Fruit fly (Drosophila melanogaster) whole organism: ENCODE results near the gene Bcs1.

ENCODE experiments used
- EcR ChIP-seq, 2 experiments: fragments of >200 bp; optimal IDR thresholded peaks; 2 replicates each; lab custom pipeline; 2017; ENCODE audit warnings: missing biosample characterization in 2 of 2, missing genetic modification characterization in 2 of 2, missing genetic modification reagents in 2 of 2
- pan ChIP-seq: fragments of >200 bp; optimal IDR thresholded peaks from 2 replicates; lab custom pipeline; 2017
- psq ChIP-seq: fragments of >200 bp; optimal IDR thresholded peaks from 2 replicates; lab custom pipeline; 2017
- usp ChIP-seq: fragments of >200 bp; optimal IDR thresholded peaks from 2 replicates; lab custom pipeline; 2017; ENCODE audit warnings: missing biosample characterization, missing genetic modification characterization, mixed read lengths

DNA sequence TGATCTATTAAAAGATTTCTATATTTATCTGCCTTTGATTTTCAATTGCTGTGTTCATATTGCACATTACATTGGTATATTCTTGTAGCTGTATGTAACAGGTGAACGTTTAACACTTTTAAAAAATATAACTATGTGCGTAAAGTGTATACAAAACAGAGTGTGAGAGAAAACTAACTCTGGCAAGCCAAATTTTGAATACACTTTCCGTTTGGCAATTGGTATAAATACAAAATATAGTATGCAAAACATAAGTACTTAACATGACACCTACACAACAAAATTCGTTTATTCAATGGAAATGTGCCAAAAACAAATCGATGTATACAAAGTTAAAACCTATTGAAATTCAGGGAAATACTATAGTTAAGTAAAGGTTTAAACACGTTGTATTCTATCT, 10.4 kb downstream of the Bcs1 start:
- TF ChIP-seq pan (lab: Kevin White, UChicago) (no peak), usp (GFP tag; lab: Kevin White, UChicago) (no peak), EcR (GFP tag; optimal IDR thresholded peaks at IDR 0.05; lab: Kevin White, UChicago) (no peak), psq (lab: Kevin White, UChicago) (no peak)
